Worm (Caenorhabditis elegans) whole organism, L1 larva: Measurements from ENCODE around the gene cdk-11.1.

ENCODE experiments used
- C04F5.9 ChIP-seq: sonication (generic microtip); optimal IDR thresholded peaks from 2 replicates; lab custom pipeline; 2016; ENCODE audit warnings: missing genetic modification characterization, missing compliant biosample characterization
- C34B4.2 ChIP-seq: sonication (generic microtip); optimal IDR thresholded peaks from 2 replicates; lab custom pipeline; 2017; ENCODE audit warnings: mild to moderate bottlenecking, missing genetic modification characterization, missing compliant biosample characterization
- F16B12.6 ChIP-seq: fragments of 150-350 bp; optimal IDR thresholded peaks from 2 replicates; lab custom pipeline; 2014; ENCODE audit warnings: missing biosample characterization, missing genetic modification characterization
- Y116A8C.19 ChIP-seq: sonication (generic microtip); optimal IDR thresholded peaks from 2 replicates; lab custom pipeline; 2016; ENCODE audit warnings: missing compliant biosample characterization, missing genetic modification characterization, borderline replicate concordance
- aha-1 ChIP-seq: fragments of 150-350 bp; optimal IDR thresholded peaks from 2 replicates; lab custom pipeline; 2014; ENCODE audit warnings: missing biosample characterization, missing genetic modification characterization
- alr-1 ChIP-seq: fragments of 200-800 bp; sonication (Bioruptor generic); optimal IDR thresholded peaks from 2 replicates; lab custom pipeline; 2018; ENCODE audit warnings: borderline replicate concordance, mild to moderate bottlenecking, missing genetic modification characterization, missing compliant biosample characterization
- ama-1 ChIP-seq: fragments of 150-350 bp; optimal IDR thresholded peaks from 2 replicates; lab custom pipeline; 2014
- ceh-8 ChIP-seq: fragments of 200-800 bp; sonication (Bioruptor generic); optimal IDR thresholded peaks from 2 replicates; lab custom pipeline; 2018; ENCODE audit warnings: mild to moderate bottlenecking, missing genetic modification characterization, moderate library complexity, missing compliant biosample characterization
- ceh-82 ChIP-seq, 3 experiments: fragments of 150-350 bp in 1 of 3; sonication (generic microtip) in 2 of 3; optimal IDR thresholded peaks; 2 replicates each; lab custom pipeline; 2014 to 2017; ENCODE audit warnings: missing biosample characterization in 3 of 3, missing genetic modification characterization in 3 of 3
- ceh-90 ChIP-seq: sonication (generic microtip); optimal IDR thresholded peaks from 2 replicates; lab custom pipeline; 2016; ENCODE audit warnings: missing genetic modification characterization, missing compliant biosample characterization
- ces-1 ChIP-seq: fragments of 150-350 bp; optimal IDR thresholded peaks from 2 replicates; lab custom pipeline; 2014; ENCODE audit warnings: missing biosample characterization, missing genetic modification reagents, missing genetic modification characterization
- dpl-1 ChIP-seq, 3 experiments: fragments of 150-350 bp in 2 of 3; sonication (generic microtip) in 1 of 3; optimal IDR thresholded peaks; 2 replicates each; lab custom pipeline; 2014 to 2017; ENCODE audit warnings: missing biosample characterization in 3 of 3, missing genetic modification characterization in 3 of 3, missing genetic modification reagents in 3 of 3
- dsc-1 ChIP-seq: sonication (generic microtip); optimal IDR thresholded peaks from 2 replicates; lab custom pipeline; 2016; ENCODE audit warnings: mild to moderate bottlenecking, missing genetic modification characterization, missing compliant biosample characterization
- efl-1 ChIP-seq, 4 experiments: fragments of 150-350 bp; optimal IDR thresholded peaks in 3 of 4; peaks in 1 of 4; 1 replicate in 1 of 4; 2 replicates in 3 of 4; lab custom pipeline; 2014; ENCODE audit warnings: missing biosample characterization in 2 of 4, missing genetic modification characterization in 2 of 4, missing genetic modification reagents in 2 of 4
- ets-5 ChIP-seq: fragments of 200-800 bp; sonication (Bioruptor generic); IDR thresholded peaks from 2 replicates; pipeline ENCODE4 v1.3.6; 2022; ENCODE audit warnings: missing genetic modification characterization, missing compliant biosample characterization
- fkh-8 ChIP-seq: sonication (generic microtip); optimal IDR thresholded peaks from 2 replicates; lab custom pipeline; 2016; ENCODE audit warnings: mild to moderate bottlenecking, missing genetic modification characterization, missing compliant biosample characterization
- grh-1 ChIP-seq: fragments of 200-800 bp; sonication (Bioruptor generic); IDR thresholded peaks from 2 replicates; pipeline ENCODE4 v1.3.6; 2022; ENCODE audit warnings: missing genetic modification reagents, missing genetic modification characterization, missing compliant biosample characterization
- hlh-17 ChIP-seq: fragments of 200-800 bp; sonication (Bioruptor generic); optimal IDR thresholded peaks from 2 replicates; lab custom pipeline; 2018; ENCODE audit warnings: missing genetic modification characterization, mild to moderate bottlenecking, missing compliant biosample characterization, moderate library complexity, borderline replicate concordance
- hlh-4 ChIP-seq: sonication (generic microtip); optimal IDR thresholded peaks from 2 replicates; lab custom pipeline; 2016; ENCODE audit warnings: mild to moderate bottlenecking, missing genetic modification characterization, missing compliant biosample characterization
- hpl-2 ChIP-seq: fragments of 150-350 bp; optimal IDR thresholded peaks from 2 replicates; lab custom pipeline; 2014; ENCODE audit warnings: missing biosample characterization, missing genetic modification reagents, missing genetic modification characterization
- irx-1 ChIP-seq: sonication (generic microtip); optimal IDR thresholded peaks from 2 replicates; lab custom pipeline; 2016; ENCODE audit warnings: missing genetic modification characterization, missing compliant biosample characterization
- isw-1 ChIP-seq: fragments of 200-800 bp; sonication (Bioruptor generic); IDR thresholded peaks from 2 replicates; pipeline ENCODE4 v1.3.6; 2022; ENCODE audit warnings: missing genetic modification characterization, missing compliant biosample characterization
- lin-13 ChIP-seq: fragments of 150-350 bp; optimal IDR thresholded peaks from 2 replicates; lab custom pipeline; 2014; ENCODE audit warnings: missing biosample characterization, missing genetic modification reagents, missing genetic modification characterization
- lin-14 ChIP-seq: fragments of 200-800 bp; sonication (Bioruptor generic); optimal IDR thresholded peaks from 2 replicates; lab custom pipeline; 2018; ENCODE audit warnings: mild to moderate bottlenecking, missing genetic modification characterization, moderate library complexity, missing compliant biosample characterization
- lin-35 ChIP-seq, 2 experiments: fragments of 150-350 bp; optimal IDR thresholded peaks; 2 replicates each; lab custom pipeline; 2014; ENCODE audit warnings: missing biosample characterization in 2 of 2, missing genetic modification characterization in 2 of 2, missing genetic modification reagents in 2 of 2
- lir-3 ChIP-seq: sonication (generic microtip); optimal IDR thresholded peaks from 2 replicates; lab custom pipeline; 2016; ENCODE audit warnings: mild to moderate bottlenecking, missing genetic modification characterization, moderate library complexity, missing compliant biosample characterization; ENCODE audit not compliant: poor library complexity
- lsy-2 ChIP-seq, 2 experiments: fragments of 150-350 bp; optimal IDR thresholded peaks; 2 replicates each; lab custom pipeline; 2014; ENCODE audit warnings: missing biosample characterization in 2 of 2, missing genetic modification characterization in 2 of 2
- mep-1 ChIP-seq: fragments of 150-350 bp; optimal IDR thresholded peaks from 2 replicates; lab custom pipeline; 2014; ENCODE audit warnings: missing biosample characterization, missing genetic modification characterization
- nhr-12 ChIP-seq: sonication (generic microtip); optimal IDR thresholded peaks from 2 replicates; lab custom pipeline; 2017; ENCODE audit warnings: missing biosample characterization, missing genetic modification characterization
- nhr-19 ChIP-seq: fragments of 200-800 bp; sonication (Bioruptor generic); conservative IDR thresholded peaks from 2 replicates; pipeline ENCODE4 v1.3.6; 2022; ENCODE audit warnings: missing genetic modification characterization, missing compliant biosample characterization
- nhr-20 ChIP-seq: sonication (generic microtip); optimal IDR thresholded peaks from 2 replicates; lab custom pipeline; 2016; ENCODE audit warnings: mild to moderate bottlenecking, missing genetic modification characterization, missing compliant biosample characterization
- nhr-28 ChIP-seq: fragments of 150-350 bp; optimal IDR thresholded peaks from 2 replicates; lab custom pipeline; 2014; ENCODE audit warnings: missing biosample characterization, missing genetic modification characterization
- nhr-71 ChIP-seq: sonication (generic microtip); optimal IDR thresholded peaks from 2 replicates; lab custom pipeline; 2016; ENCODE audit warnings: mild to moderate bottlenecking, missing genetic modification characterization, moderate library complexity, missing compliant biosample characterization
- nhr-84 ChIP-seq: sonication (generic microtip); optimal IDR thresholded peaks from 2 replicates; lab custom pipeline; 2017; ENCODE audit warnings: missing biosample characterization, missing genetic modification characterization
- nhr-85 ChIP-seq: sonication (generic microtip); peaks from one replicate; lab custom pipeline; 2016; ENCODE audit warnings: missing genetic modification characterization, inconsistent platforms, missing compliant biosample characterization
- pag-3 ChIP-seq: sonication (generic microtip); optimal IDR thresholded peaks from 2 replicates; lab custom pipeline; 2017; ENCODE audit warnings: missing genetic modification characterization, mild to moderate bottlenecking, missing compliant biosample characterization, antibody characterized with exemption, borderline replicate concordance; ENCODE audit not compliant: insufficient read depth
- pqm-1 ChIP-seq: sonication (generic microtip); optimal IDR thresholded peaks from 3 replicates; lab custom pipeline; 2017; ENCODE audit warnings: missing biosample characterization, missing genetic modification characterization
- skn-1 ChIP-seq: fragments of 150-350 bp; optimal IDR thresholded peaks from 2 replicates; lab custom pipeline; 2014; ENCODE audit warnings: missing biosample characterization, missing genetic modification characterization
- snpc-4 ChIP-seq: fragments of 150-350 bp; optimal IDR thresholded peaks from 2 replicates; lab custom pipeline; 2014; ENCODE audit warnings: missing biosample characterization, missing genetic modification characterization
- sptf-1 ChIP-seq: fragments of 150-350 bp; optimal IDR thresholded peaks from 2 replicates; lab custom pipeline; 2014; ENCODE audit warnings: missing biosample characterization, missing genetic modification characterization
- swsn-7 ChIP-seq: sonication (generic microtip); optimal IDR thresholded peaks from 2 replicates; lab custom pipeline; 2016; ENCODE audit warnings: missing genetic modification characterization, missing compliant biosample characterization
- tbx-2 ChIP-seq: sonication (generic microtip); optimal IDR thresholded peaks from 2 replicates; lab custom pipeline; 2016; ENCODE audit warnings: missing genetic modification characterization, missing compliant biosample characterization
- tlp-1 ChIP-seq: fragments of 150-350 bp; optimal IDR thresholded peaks from 2 replicates; lab custom pipeline; 2014; ENCODE audit warnings: missing biosample characterization, missing genetic modification characterization
- unc-130 ChIP-seq: fragments of 150-350 bp; optimal IDR thresholded peaks from 2 replicates; lab custom pipeline; 2017; ENCODE audit warnings: missing biosample characterization, missing genetic modification characterization, inconsistent platforms
- unc-86 ChIP-seq: sonication (generic microtip); optimal IDR thresholded peaks from 2 replicates; lab custom pipeline; 2016; ENCODE audit warnings: missing genetic modification characterization, missing compliant biosample characterization
- unc-98 ChIP-seq: fragments of 200-800 bp; sonication (Bioruptor generic); IDR thresholded peaks from 2 replicates; pipeline ENCODE4 v1.3.6; 2022; ENCODE audit warnings: missing genetic modification characterization, missing compliant biosample characterization
- vab-15 ChIP-seq: sonication (generic microtip); optimal IDR thresholded peaks from 2 replicates; lab custom pipeline; 2017; ENCODE audit warnings: missing genotype, mild to moderate bottlenecking, missing genetic modification characterization, missing compliant biosample characterization
- xbp-1 ChIP-seq: sonication (generic microtip); optimal IDR thresholded peaks from 2 replicates; lab custom pipeline; 2016; ENCODE audit warnings: missing genetic modification characterization, missing compliant biosample characterization
- zag-1 ChIP-seq: fragments of 150-350 bp; optimal IDR thresholded peaks from 2 replicates; lab custom pipeline; 2014; ENCODE audit warnings: missing biosample characterization, missing genetic modification characterization
- zip-4 ChIP-seq: fragments of 200-800 bp; sonication (Bioruptor generic); optimal IDR thresholded peaks from 2 replicates; lab custom pipeline; 2018; ENCODE audit warnings: mild to moderate bottlenecking, missing genetic modification characterization, moderate library complexity, missing compliant biosample characterization
- ztf-4 ChIP-seq: fragments of 150-350 bp; optimal IDR thresholded peaks from 2 replicates; lab custom pipeline; 2014; ENCODE audit warnings: missing biosample characterization, missing genetic modification characterization

Gene cdk-11.1

ce11 chrII:7666967-7667366 lies 32.1 kb upstream of the cdk-11.1 start, which contains the start of gene lir-2:
lir-2 (plus strand) TSS chrII:7667267.
- TF ChIP-seq efl-1 (optimal IDR thresholded peaks at IDR 0.05; lab: Kevin White, UChicago), result peak in 1 of 2 experiments; percentile 3
- no peak for TF ChIP-seq efl-1 (GFP tag; optimal IDR thresholded peaks at IDR 0.05 in 1 of 2; lab: Kevin White, UChicago)
- TF ChIP-seq hlh-4 (tag; lab: Kevin White, UChicago), result no peak

ce11 chrII:7669409-7669808 lies 29.6 kb upstream of the cdk-11.1 start:
- TF ChIP-seq ceh-90 (tag; lab: Kevin White, UChicago) (no peak), Y116A8C.19 (tag; lab: Kevin White, UChicago) (no peak), ces-1 (no peak), C04F5.9 (tag; lab: Kevin White, UChicago) (no peak), nhr-28 (tag; lab: Kevin White, UChicago) (no peak), lin-35 (GFP tag; optimal IDR thresholded peaks at IDR 0.05; lab: Kevin White, UChicago) (peak; percentile 19 to 43), vab-15 (tag; lab: Kevin White, UChicago) (no peak), irx-1 (tag; lab: Kevin White, UChicago) (no peak), tbx-2 (peak; percentile 2), unc-130 (tag; lab: Kevin White, UChicago) (no peak), F16B12.6 (tag; lab: Kevin White, UChicago) (peak; percentile 35), nhr-84 (tag; lab: Kevin White, UChicago) (no peak), unc-86 (no peak), xbp-1 (tag; lab: Kevin White, UChicago) (no peak), tlp-1 (tag; lab: Kevin White, UChicago) (no peak), pqm-1 (no peak), nhr-71 (tag; lab: Kevin White, UChicago) (peak; percentile 44), hpl-2 (GFP tag; lab: Kevin White, UChicago) (no peak), grh-1 (GFP tag; lab: Robert Waterston, UW) (no peak), ztf-4 (tag; lab: Kevin White, UChicago) (no peak), lir-3 (tag; lab: Kevin White, UChicago) (no peak), pag-3 (tag; lab: Kevin White, UChicago) (no peak), sptf-1 (tag; lab: Kevin White, UChicago) (no peak), isw-1 (GFP tag; lab: Robert Waterston, UW) (no peak), nhr-20 (tag; lab: Kevin White, UChicago) (peak; percentile 19), ama-1 (no peak), aha-1 (tag; lab: Kevin White, UChicago) (no peak), C34B4.2 (tag; lab: Kevin White, UChicago) (no peak), nhr-19 (GFP tag; lab: Robert Waterston, UW) (no peak), ceh-8 (no peak), unc-98 (GFP tag; lab: Robert Waterston, UW) (no peak), alr-1 (tag; lab: Kevin White, UChicago) (no peak), zip-4 (GFP tag; lab: Kevin White, UChicago) (no peak), hlh-4 (tag; lab: Kevin White, UChicago) (no peak), nhr-85 (tag; lab: Kevin White, UChicago) (no peak), snpc-4 (tag; lab: Kevin White, UChicago) (no peak), ceh-82 (tag; optimal IDR thresholded peaks at IDR 0.05; lab: Kevin White, UChicago) (peak in 1 of 3 experiments; percentile 65), ets-5 (GFP tag; lab: Robert Waterston, UW) (no peak), fkh-8 (no peak), dpl-1 (GFP tag; optimal IDR thresholded peaks at IDR 0.05; lab: Kevin White, UChicago) (peak; percentile 12 to 42 (median 23)), lsy-2 (tag; optimal IDR thresholded peaks at IDR 0.05; lab: Kevin White, UChicago) (peak in 1 of 2 experiments; percentile 65), zag-1 (tag; lab: Kevin White, UChicago) (no peak), hlh-17 (no peak), mep-1 (tag; lab: Kevin White, UChicago) (peak; percentile 62), nhr-12 (tag; lab: Kevin White, UChicago) (no peak), lin-14 (GFP tag; lab: Kevin White, UChicago) (peak; percentile 49), lin-13 (GFP tag; lab: Kevin White, UChicago) (no peak), dsc-1 (tag; lab: Kevin White, UChicago) (peak; percentile 0), swsn-7 (no peak), skn-1 (tag; lab: Kevin White, UChicago) (peak; percentile 42)
